Worm (Caenorhabditis elegans): Measurements from ENCODE around the gene W08F4.12.

DNA sequence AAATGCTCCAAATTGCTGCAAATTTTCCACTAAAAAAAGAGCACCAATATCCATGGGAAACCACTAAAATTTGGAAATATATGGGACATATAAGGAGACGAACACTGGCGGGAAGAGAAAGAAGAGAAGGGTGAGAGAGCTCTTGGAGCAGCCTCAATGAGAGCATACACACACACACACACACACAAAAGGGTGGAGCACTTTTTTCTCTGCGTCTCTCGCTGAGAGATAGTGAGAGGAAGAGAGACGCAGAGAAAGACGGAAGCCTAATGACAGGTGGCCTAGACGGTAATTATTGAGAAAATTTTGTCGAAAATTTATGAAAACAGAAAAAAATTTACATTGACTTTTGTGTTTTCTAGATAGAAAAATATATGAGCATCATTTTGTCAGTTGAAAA, 38.3 kb upstream of the W08F4.12 start:
- no peak for TF ChIP-seq aly-2 (tag; optimal IDR thresholded peaks at IDR 0.05)
- TF ChIP-seq elt-3 (tag; optimal IDR thresholded peaks at IDR 0.05) = no peak
- no peak for TF ChIP-seq fkh-4 (tag; optimal IDR thresholded peaks at IDR 0.05; ENCODE audit: borderline replicate concordance)
- TF ChIP-seq lin-39 (tag; optimal IDR thresholded peaks at IDR 0.05) = no peak
- no peak for TF ChIP-seq snpc-4 (tag; optimal IDR thresholded peaks at IDR 0.05)
- TF ChIP-seq ama-1 (optimal IDR thresholded peaks at IDR 0.05) = no peak
- no peak for TF ChIP-seq grh-1 (GFP tag; IDR thresholded peaks at IDR 0.05)
- TF ChIP-seq unc-62 (GFP tag; optimal IDR thresholded peaks at IDR 0.05) = no peak
- TF ChIP-seq jun-1 (tag; optimal IDR thresholded peaks at IDR 0.05) = no peak
- peak; percentile 54 for TF ChIP-seq rnt-1 (tag; optimal IDR thresholded peaks at IDR 0.05)
